Worm (Caenorhabditis elegans) whole organism, L4 larva: ENCODE results near the gene C25H3.3.

Experiments
- R02D3.7 ChIP-seq: fragments of 150-350 bp; sonication (generic microtip); optimal IDR thresholded peaks from 3 replicates; lab custom pipeline; 2014; ENCODE audit warnings: missing biosample characterization, missing genetic modification characterization
- T20F7.1 ChIP-seq: fragments of 200-800 bp; sonication (Bioruptor generic); optimal IDR thresholded peaks from 2 replicates; lab custom pipeline; 2018; ENCODE audit warnings: mild to moderate bottlenecking, missing genetic modification characterization, missing compliant biosample characterization
- cey-2 ChIP-seq: sonication (generic microtip); optimal IDR thresholded peaks from 3 replicates; lab custom pipeline; 2017; ENCODE audit warnings: missing genetic modification characterization, mild to moderate bottlenecking, missing compliant biosample characterization, antibody characterized with exemption, borderline replicate concordance; ENCODE audit not compliant: insufficient read depth
- dpl-1 ChIP-seq: fragments of 150-350 bp; optimal IDR thresholded peaks from 2 replicates; lab custom pipeline; 2014; ENCODE audit warnings: missing biosample characterization, missing genetic modification reagents, missing genetic modification characterization
- lin-39 ChIP-seq: fragments of 150-350 bp; optimal IDR thresholded peaks from 2 replicates; lab custom pipeline; 2014; ENCODE audit warnings: missing biosample characterization, missing genetic modification reagents, missing genetic modification characterization
- lsy-2 ChIP-seq, 2 experiments: fragments of 150-350 bp in 1 of 2; sonication (generic microtip) in 1 of 2; optimal IDR thresholded peaks; 2 replicates each; lab custom pipeline; 2014 to 2017; ENCODE audit warnings: missing biosample characterization in 2 of 2, missing genetic modification characterization in 2 of 2
- pha-4 ChIP-seq, 2 experiments: fragments of 150-350 bp in 1 of 2; fragments of 200-800 bp in 1 of 2; sonication (Bioruptor generic) in 1 of 2; IDR thresholded peaks in 1 of 2; optimal IDR thresholded peaks in 1 of 2; 2 replicates each; pipeline versions ENCODE4 v1.3.6 to Lab custom; 2014 to 2022; ENCODE audit warnings: missing genetic modification characterization in 2 of 2, missing genetic modification reagents in 2 of 2, missing biosample characterization in 1 of 2, missing compliant biosample characterization in 1 of 2
- set-16 ChIP-seq: fragments of 200-800 bp; sonication (Bioruptor generic); IDR thresholded peaks from 2 replicates; pipeline ENCODE4 v1.3.6; 2022; ENCODE audit warnings: missing genetic modification reagents, missing genetic modification characterization, missing compliant biosample characterization

ce11 chrII:5659675-5660074 lies 34.3 kb upstream of the C25H3.3 start, which contains the start of gene fut-3:
- no peak for TF ChIP-seq cey-2
- TF ChIP-seq lin-39 = no peak
- no peak for TF ChIP-seq pha-4 (GFP tag; IDR thresholded peaks at IDR 0.05; lab: Robert Waterston, UW)
- no peak for TF ChIP-seq pha-4 (tag; optimal IDR thresholded peaks at IDR 0.05; lab: Kevin White, UChicago)
- no peak for TF ChIP-seq R02D3.7
- no peak for TF ChIP-seq dpl-1 (GFP tag; lab: Kevin White, UChicago)
- no peak for TF ChIP-seq set-16 (GFP tag; lab: Robert Waterston, UW)
- TF ChIP-seq T20F7.1 (GFP tag; lab: Kevin White, UChicago) = no peak
- TF ChIP-seq lsy-2 (tag; optimal IDR thresholded peaks at IDR 0.05; lab: Kevin White, UChicago) = no peak
